Fruit fly (Drosophila melanogaster): ENCODE measurements around the gene Epg5.

Epg5 gene

dm6 chr3R:18743270-18743922 lies 15.3 kb downstream of the Epg5 start, which contains the start of gene Mekk1 (continued):
- TF ChIP-seq CG9609 (GFP tag; optimal IDR thresholded peaks at IDR 0.05) (peak; percentile 35), CG15696 (tag; optimal IDR thresholded peaks at IDR 0.05) (no peak), CG17186 (GFP tag; optimal IDR thresholded peaks at IDR 0.05) (no peak), CG17802 (tag; optimal IDR thresholded peaks at IDR 0.05) (no peak), Nf-YA (GFP tag; IDR thresholded peaks at IDR 0.05) (no peak), HmgD (GFP tag; optimal IDR thresholded peaks at IDR 0.05) (peak; percentile 38), CG8089 (GFP tag; optimal IDR thresholded peaks at IDR 0.05) (no peak), CG13296 (GFP tag; optimal IDR thresholded peaks at IDR 0.05) (peak; percentile 17), Optix (GFP tag; IDR thresholded peaks at IDR 0.05) (no peak), row (GFP tag; IDR thresholded peaks at IDR 0.05) (peak; percentile 92), Deaf1 (tag; optimal IDR thresholded peaks at IDR 0.05) (no peak), CG7839 (tag; optimal IDR thresholded peaks at IDR 0.05) (peak; percentile 42), run (tag; optimal IDR thresholded peaks at IDR 0.05) (no peak), klu (GFP tag; IDR thresholded peaks at IDR 0.05) (no peak), CG30403 (GFP tag; optimal IDR thresholded peaks at IDR 0.05) (peak; percentile 74), Ssrp (tag; optimal IDR thresholded peaks at IDR 0.05) (no peak), p53 (GFP tag; optimal IDR thresholded peaks at IDR 0.05) (no peak), NfI (GFP tag; optimal IDR thresholded peaks at IDR 0.05) (peak; percentile 63), CG17328 (GFP tag; IDR thresholded peaks at IDR 0.05) (no peak), corto (GFP tag; optimal IDR thresholded peaks at IDR 0.05) (no peak), gro (GFP tag; optimal IDR thresholded peaks at IDR 0.05) (peak; percentile 59), CG6683 (GFP tag; optimal IDR thresholded peaks at IDR 0.05) (no peak), dati (GFP tag; IDR thresholded peaks at IDR 0.05) (no peak), CG10979 (tag; optimal IDR thresholded peaks at IDR 0.05) (peak; percentile 2), salm (tag; optimal IDR thresholded peaks at IDR 0.05) (no peak), ttk (GFP tag; IDR thresholded peaks at IDR 0.05) (no peak), CG11504 (tag; optimal IDR thresholded peaks at IDR 0.05) (peak; percentile 59), ash1 (GFP tag; optimal IDR thresholded peaks at IDR 0.05) (no peak), CG32767 (GFP tag; IDR thresholded peaks at IDR 0.05) (no peak), Sry-β (GFP tag; optimal IDR thresholded peaks at IDR 0.05) (peak; percentile 87), CG42726 (GFP tag; IDR thresholded peaks at IDR 0.05; ENCODE audit: partially characterized antibody) (no peak), CG4617 (GFP tag; optimal IDR thresholded peaks at IDR 0.05; ENCODE audit: borderline replicate concordance) (peak; percentile 4), pnt (GFP tag; optimal IDR thresholded peaks at IDR 0.05) (peak; percentile 9), CG4424 (GFP tag; optimal IDR thresholded peaks at IDR 0.05) (peak; percentile 54), btn (GFP tag; optimal IDR thresholded peaks at IDR 0.05) (no peak), CG3838 (GFP tag; optimal IDR thresholded peaks at IDR 0.05) (no peak), trh (GFP tag; optimal IDR thresholded peaks at IDR 0.05) (no peak), sima (GFP tag; optimal IDR thresholded peaks at IDR 0.05) (no peak), prd (optimal IDR thresholded peaks at IDR 0.05) (no peak), prd (GFP tag; IDR thresholded peaks at IDR 0.05) (no peak), twi (tag; optimal IDR thresholded peaks at IDR 0.05) (peak; percentile 12), ara (GFP tag; IDR thresholded peaks at IDR 0.05) (no peak), grau (tag; optimal IDR thresholded peaks at IDR 0.05) (peak; percentile 60), Bgb (GFP tag; IDR thresholded peaks at IDR 0.05; ENCODE audit: partially characterized antibody) (peak; percentile 51; the same call in 1 of the 2 replicates), nerfin-1 (tag; optimal IDR thresholded peaks at IDR 0.05) (no peak), CG7556 (GFP tag; optimal IDR thresholded peaks at IDR 0.05) (no peak), Myb (GFP tag; optimal IDR thresholded peaks at IDR 0.05) (peak; percentile 45), CG12219 (GFP tag; optimal IDR thresholded peaks at IDR 0.05) (no peak), gcm (GFP tag; optimal IDR thresholded peaks at IDR 0.05) (no peak), Sin3A (optimal IDR thresholded peaks at IDR 0.05) (peak; percentile 27), exex (tag; optimal IDR thresholded peaks at IDR 0.05) (peak; percentile 5)

All from whole organism, embryonic.